Fruit fly (Drosophila melanogaster) Kc167 (cell line): ENCODE measurements around the gene Cpr76Bd.

ENCODE experiments used
- Myc ChIP-seq: fragments of >200 bp; optimal IDR thresholded peaks from 2 replicates; lab custom pipeline; 2017; ENCODE audit warnings: missing external identifiers
- Sin3A ChIP-seq: fragments of >200 bp; optimal IDR thresholded peaks from 2 replicates; lab custom pipeline; 2018; ENCODE audit warnings: missing external identifiers
- h ChIP-seq: fragments of >200 bp; optimal IDR thresholded peaks from 3 replicates; lab custom pipeline; 2018; ENCODE audit warnings: missing external identifiers
- insv ChIP-seq: fragments of >200 bp; optimal IDR thresholded peaks from 3 replicates; lab custom pipeline; 2018; ENCODE audit warnings: missing external identifiers
- psq ChIP-seq: fragments of >200 bp; optimal IDR thresholded peaks from 2 replicates; lab custom pipeline; 2017; ENCODE audit warnings: missing external identifiers
- ttk ChIP-seq: sonication (Bioruptor generic); optimal IDR thresholded peaks from 2 replicates; lab custom pipeline; 2017; ENCODE audit warnings: missing external identifiers

The Cpr76Bd gene

DNA sequence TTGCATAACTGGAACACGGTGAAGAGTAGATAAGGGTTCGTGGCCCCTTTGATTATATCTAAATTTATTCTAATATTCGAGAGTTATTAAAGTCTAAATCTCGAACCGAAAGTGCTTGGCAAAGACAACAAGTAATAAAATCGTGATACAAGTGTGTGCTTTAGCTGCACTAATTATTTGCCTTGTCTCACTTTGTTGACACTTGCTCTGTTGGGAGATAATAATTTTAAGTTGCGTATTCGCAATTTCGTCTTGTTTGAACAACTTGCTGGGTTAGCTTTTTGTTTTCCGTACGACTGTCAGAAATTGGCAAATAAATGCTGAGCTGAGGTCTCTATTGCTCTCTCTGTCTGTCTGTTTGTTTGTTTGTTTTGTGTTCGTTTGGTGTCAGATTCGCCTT, 27.8 kb upstream of the Cpr76Bd start:
- no peak for TF ChIP-seq insv
- TF ChIP-seq Myc = no peak
- no peak for TF ChIP-seq ttk (lab: Kevin White, UChicago)
- TF ChIP-seq h (lab: Kevin White, UChicago) = no peak
- TF ChIP-seq psq = no peak
- no peak for TF ChIP-seq Sin3A (lab: Kevin White, UChicago)

DNA sequence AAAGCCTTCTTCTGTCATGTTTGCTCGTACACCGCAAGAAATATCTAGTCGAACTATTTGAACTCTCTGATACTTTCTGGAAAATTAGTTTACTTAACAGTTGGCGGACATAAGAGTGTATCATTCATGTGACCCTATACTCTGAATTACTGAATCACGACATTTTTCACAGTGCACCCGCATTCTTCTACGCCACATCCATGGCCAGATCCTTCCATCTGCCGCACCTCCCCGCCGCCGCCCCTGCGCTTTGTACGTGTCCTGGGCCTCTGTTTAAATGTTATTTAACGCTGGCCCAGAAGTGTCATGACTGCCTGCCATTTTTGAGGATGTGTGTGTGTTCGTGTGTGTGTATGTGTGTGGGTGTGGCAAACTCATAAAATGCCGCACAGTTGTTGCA, 19.9 kb upstream of the Cpr76Bd start:
- TF ChIP-seq h (lab: Kevin White, UChicago) (no peak), insv (no peak), ttk (lab: Kevin White, UChicago) (no peak), Myc (no peak), psq (no peak), Sin3A (lab: Kevin White, UChicago) (no peak)

DNA sequence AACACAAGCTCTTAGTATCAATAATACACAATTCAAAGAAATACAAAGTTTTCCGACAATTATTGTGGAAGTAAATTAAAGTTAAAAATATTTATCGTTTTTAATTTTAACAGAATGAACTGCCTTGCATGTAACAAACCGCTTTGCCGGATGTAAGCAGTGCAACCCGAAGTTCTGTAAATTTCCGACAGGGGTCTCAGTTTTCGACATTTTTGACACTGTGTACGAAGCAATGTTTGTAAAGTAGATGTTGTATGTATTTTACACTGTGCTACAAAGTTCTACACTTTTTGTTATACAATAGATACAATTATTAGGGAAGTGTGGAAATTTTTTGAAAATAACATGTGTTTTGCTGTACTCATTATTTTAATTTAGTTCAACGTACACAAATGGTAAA, 16.0 kb upstream of the Cpr76Bd start:
- TF ChIP-seq Sin3A (lab: Kevin White, UChicago) (no peak), psq (no peak), h (lab: Kevin White, UChicago) (no peak), ttk (lab: Kevin White, UChicago) (no peak), insv (no peak), Myc (no peak)

DNA sequence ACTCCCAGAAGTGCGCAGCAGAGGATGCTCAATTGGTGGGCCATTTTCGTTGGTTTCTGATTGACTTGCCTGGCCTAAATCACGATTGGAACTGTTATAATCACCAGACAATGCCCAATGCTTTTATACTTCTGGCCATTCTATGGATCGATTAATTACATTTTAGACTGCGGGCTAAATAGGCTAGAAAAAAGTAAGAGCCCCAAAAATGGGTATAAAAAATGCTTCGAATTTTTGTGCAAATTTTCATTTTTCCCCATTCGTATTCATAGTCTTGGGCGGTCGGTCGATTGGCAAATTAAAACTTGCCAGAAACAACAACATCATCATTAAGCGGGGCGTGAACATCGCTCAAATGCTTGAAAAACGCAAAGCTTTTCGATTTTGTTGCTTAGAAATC, 14.3 kb upstream of the Cpr76Bd start, which contains the start of gene Cpr76Ba:
Gene Cpr76Ba (minus strand): TSS at position 101 of the 400 bp plus-strand sequence.
- TF ChIP-seq insv (no peak), h (lab: Kevin White, UChicago) (no peak), Myc (no peak), psq (no peak), ttk (lab: Kevin White, UChicago) (no peak), Sin3A (lab: Kevin White, UChicago) (no peak)

DNA sequence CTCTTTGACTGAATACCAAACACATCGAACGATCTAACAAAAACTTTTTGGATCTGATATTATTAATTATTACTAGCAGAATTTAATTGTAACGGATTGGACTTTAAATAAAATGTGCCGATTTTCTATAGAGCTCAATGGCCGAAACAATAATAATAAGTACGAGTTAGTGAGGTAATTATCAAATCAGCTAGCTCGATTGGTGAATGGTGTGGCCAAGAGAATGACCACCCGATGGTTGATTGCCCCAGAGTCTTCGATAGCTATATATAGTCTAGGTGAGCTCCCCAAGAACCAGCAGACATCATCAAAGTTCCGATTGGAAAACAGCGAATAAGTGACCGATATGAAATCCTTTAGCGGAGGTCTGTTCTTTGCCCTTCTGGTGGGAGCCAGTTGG, 13.2 kb upstream of the Cpr76Bd start, which contains the start of gene Cpr76Bb:
Gene Cpr76Bb (plus strand): TSS at position 301 of the 400 bp plus-strand sequence.
- TF ChIP-seq ttk (lab: Kevin White, UChicago) = no peak
- TF ChIP-seq Sin3A (lab: Kevin White, UChicago) = no peak
- TF ChIP-seq psq = no peak
- no peak for TF ChIP-seq insv
- TF ChIP-seq Myc = no peak
- no peak for TF ChIP-seq h (lab: Kevin White, UChicago)

DNA sequence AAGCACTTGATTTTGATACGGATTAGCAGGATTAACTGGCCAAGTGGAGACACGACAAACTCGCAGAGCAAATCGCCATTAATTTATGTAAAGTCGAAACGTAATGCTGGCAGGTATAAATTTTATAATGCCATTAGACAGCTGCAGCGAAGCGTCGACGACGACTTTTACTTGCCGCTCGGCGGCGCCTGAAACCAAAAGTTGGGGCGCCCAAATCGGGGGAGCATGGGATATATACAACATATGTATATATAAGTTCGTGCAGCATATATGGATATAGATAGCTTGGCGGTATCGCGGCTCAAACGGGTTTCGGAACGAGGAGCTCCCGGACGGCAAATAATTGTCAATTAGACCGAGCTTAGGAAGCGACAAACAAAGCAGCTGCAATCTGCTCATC, 11.9 kb upstream of the Cpr76Bd start, which contains the start of gene Cpr76Bc:
Gene Cpr76Bc (plus strand): TSS at position 301 of the 400 bp plus-strand sequence.
- no peak for TF ChIP-seq Sin3A (lab: Kevin White, UChicago)

DNA sequence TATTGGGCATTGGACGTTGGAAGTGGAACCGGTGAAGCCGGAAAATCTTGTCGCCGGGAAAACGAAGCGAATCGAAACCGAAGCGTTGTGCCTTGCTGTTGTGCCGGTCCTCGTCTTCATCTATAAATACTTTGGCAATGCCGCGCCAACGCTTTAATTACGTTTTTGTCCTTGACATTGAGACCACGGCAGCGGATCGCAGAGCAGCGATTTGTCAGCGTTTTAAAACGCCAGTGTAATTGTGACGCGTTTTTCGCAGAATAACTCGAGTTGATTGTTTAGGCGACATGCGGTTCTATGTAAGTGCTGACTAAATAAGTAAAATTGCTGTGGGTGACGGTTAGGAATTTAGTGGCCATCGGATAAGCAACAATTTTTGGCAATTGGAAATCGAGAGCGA, 11.4 kb upstream of the Cpr76Bd start:
- no peak for TF ChIP-seq Myc
- no peak for TF ChIP-seq psq
- TF ChIP-seq ttk (lab: Kevin White, UChicago) = no peak
- TF ChIP-seq h (lab: Kevin White, UChicago) = no peak
- TF ChIP-seq Sin3A (lab: Kevin White, UChicago) = no peak
- no peak for TF ChIP-seq insv

DNA sequence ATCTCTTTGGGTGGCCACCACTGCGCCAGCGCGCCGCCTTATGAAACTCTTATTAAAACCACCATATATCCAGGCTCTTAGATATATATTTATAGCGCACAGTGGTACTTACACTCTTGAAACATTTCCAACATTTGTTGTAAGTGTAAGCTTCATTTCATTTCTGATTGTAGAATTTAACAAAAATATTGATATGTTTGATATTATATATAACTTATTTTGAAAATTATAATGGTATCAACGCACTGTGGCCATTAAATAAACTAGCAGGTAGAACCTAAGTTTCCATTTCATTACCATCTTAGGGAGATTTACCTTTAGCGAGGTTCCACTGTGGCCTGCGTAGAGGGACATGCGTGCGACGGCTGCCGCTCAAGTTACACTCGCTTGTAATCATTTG, 7.9 kb upstream of the Cpr76Bd start:
- no peak for TF ChIP-seq ttk (lab: Kevin White, UChicago)

DNA sequence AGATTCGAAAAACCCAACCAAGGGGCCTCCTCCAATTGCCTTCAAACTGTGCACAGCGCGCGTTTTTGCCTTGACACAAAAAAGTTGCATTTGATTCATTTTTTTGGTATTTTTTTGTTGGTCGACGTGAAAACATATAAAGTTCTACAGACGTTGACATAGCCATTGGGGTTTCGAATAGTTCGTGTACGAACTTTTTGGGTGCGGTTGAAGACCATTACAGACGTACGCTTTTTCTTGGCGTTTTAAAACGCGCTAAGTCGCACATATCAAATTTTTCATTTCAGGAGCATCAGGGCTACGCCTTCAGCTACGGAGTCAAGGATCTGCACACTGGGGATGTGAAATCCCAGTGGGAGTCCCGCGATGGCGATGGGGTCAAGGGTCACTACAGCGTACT, 6.8 kb upstream of the Cpr76Bd start:
- TF ChIP-seq ttk (lab: Kevin White, UChicago) (no peak), insv (no peak), Myc (no peak), psq (no peak), h (lab: Kevin White, UChicago) (no peak), Sin3A (lab: Kevin White, UChicago) (no peak)

DNA sequence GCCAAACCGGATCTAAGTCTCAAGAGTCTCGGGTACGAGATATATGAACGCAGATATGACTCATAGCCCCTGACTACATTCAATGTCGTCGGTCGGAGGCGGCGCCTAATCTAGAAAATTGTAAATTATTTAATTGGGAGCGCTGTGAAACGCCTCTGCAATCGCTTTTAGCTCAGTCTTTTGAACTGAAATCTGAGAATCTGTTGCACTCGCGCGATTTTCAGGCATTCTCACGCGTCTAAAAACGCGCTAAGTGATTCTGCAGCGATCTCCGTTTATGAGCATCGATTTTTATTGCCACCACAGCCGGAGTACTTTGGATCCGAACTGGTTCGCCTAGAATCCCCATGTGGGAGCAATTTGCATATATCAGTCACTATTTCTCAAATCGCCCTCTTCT, 4.0 kb upstream of the Cpr76Bd start:
- no peak for TF ChIP-seq insv

DNA sequence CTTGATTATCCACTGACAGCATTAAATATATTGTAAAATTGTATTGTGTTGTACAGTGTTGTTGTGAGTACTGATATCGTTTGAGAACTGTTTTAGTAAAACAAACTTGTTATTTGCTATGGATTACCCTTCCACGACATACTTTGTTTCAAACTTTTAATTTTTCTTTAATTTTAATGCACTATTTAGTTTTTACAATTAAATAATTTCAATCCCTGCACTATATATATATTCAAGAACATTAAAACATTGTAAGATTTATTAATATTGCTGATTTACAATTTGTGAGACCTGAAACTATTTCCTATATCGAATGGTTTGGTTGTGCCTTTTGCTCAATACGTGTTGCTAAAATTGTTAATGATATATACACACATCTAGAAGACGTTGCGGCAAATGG, 11.6 kb downstream of the Cpr76Bd start, which contains the start of the genes CG46434 and Dred:
Gene CG46434 (minus strand): TSS at position 101 of the 400 bp plus-strand sequence.
Gene Dred (minus strand): TSS at position 101 of the 400 bp plus-strand sequence.
- TF ChIP-seq h (lab: Kevin White, UChicago) (no peak), psq (no peak), Myc (no peak), insv (no peak), Sin3A (lab: Kevin White, UChicago) (no peak), ttk (lab: Kevin White, UChicago) (no peak)

DNA sequence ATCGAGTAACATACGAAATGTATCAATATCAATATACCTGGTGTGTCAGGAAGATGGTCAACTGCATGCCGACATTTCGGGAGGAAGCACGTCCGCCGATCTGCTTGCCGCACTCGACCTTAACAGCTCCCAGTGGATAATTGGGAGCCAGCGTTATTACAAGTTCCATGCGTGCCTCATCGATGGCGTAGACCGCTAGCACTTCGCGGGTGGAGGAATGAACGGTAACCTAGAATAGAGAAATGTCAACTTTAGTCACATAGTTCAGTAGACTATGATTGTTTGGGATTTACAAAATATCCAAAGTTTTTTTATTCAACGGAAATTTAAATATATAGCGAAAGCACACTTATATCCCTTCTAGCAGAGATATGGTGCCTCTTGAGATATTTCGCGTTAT, 12.3 kb downstream of the Cpr76Bd start, which contains the start of the genes CG46435 and Rcd7:
Gene CG46435 (plus strand): TSS at position 301 of the 400 bp plus-strand sequence.
Gene Rcd7 (plus strand): TSS at position 301 of the 400 bp plus-strand sequence.
- TF ChIP-seq Myc (no peak), psq (no peak), h (lab: Kevin White, UChicago) (no peak), Sin3A (lab: Kevin White, UChicago) (no peak), insv (no peak), ttk (lab: Kevin White, UChicago) (no peak)

DNA sequence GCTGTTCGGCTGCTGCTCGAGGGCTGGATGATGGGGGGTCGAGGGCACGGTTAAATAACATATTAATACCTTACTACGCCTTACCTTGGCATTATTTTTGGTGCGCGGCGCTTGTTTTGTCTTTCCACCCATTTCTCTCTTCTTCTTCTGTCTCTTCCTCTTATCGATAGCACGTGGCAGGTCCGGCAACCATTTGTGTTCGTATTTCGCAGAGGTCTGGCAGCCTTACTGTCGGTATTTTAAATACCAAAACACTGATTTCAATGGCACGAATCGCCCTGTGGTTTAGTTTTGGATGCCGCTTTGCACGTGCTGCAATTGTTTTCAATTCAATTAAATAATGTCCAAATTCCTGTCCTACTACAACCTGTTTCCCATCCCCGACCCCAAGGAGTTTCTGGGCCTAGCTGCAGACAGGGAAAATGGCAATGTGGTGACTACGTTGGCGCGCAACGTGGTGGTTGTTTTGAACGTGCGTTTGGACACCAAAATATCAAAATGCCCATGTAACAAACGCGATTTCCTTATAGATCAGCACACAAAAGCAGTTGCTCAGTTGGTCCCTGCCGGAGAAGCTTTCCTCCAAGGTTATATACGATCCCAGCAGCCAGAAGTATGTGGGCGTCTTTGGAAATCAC, 19.7 kb downstream of the Cpr76Bd start, which contains the start of the genes Ltn1 and CG9300:
Gene Ltn1 (minus strand): TSS at position 155 of the 638 bp plus-strand sequence.
Gene CG9300 (plus strand): TSS at position 285 of the 638 bp plus-strand sequence.
- TF ChIP-seq psq = no peak
- TF ChIP-seq insv = no peak
- no peak for TF ChIP-seq ttk (lab: Kevin White, UChicago)
- no peak for TF ChIP-seq Myc
- TF ChIP-seq Sin3A (lab: Kevin White, UChicago) = no peak
- no peak for TF ChIP-seq h (lab: Kevin White, UChicago)
